Fruit fly (Drosophila melanogaster): Measurements from ENCODE around the gene Trf4.

The Trf4 gene

dm6 chr2L:2664762-2665161 is at the start of gene Trf4:
TSS of gene Trf4 (plus strand) at chr2L:2665062.
- no peak for TF ChIP-seq CG17801 (GFP tag; optimal IDR thresholded peaks at IDR 0.05; ENCODE audit: partially characterized antibody)

dm6 chr2L:2619887-2620286 is 45.0 kb upstream of the Trf4 start, which contains the start of gene CG43403:
TSS of gene CG43403 (plus strand) at chr2L:2620187.
- TF ChIP-seq CG17801 (GFP tag; optimal IDR thresholded peaks at IDR 0.05; ENCODE audit: partially characterized antibody), result no peak

- no peak for TF ChIP-seq CG17801 (GFP tag; optimal IDR thresholded peaks at IDR 0.05; ENCODE audit: partially characterized antibody)
These were observed 40.9 kb upstream of the Trf4 start for dm6 chr2L:2623947-2624346.

dm6 chr2L:2627507-2627906 is 37.4 kb upstream of the Trf4 start:
- no peak for TF ChIP-seq CG17801 (GFP tag; optimal IDR thresholded peaks at IDR 0.05; ENCODE audit: partially characterized antibody)

dm6 chr2L:2628760-2629159 is 36.1 kb upstream of the Trf4 start:
- no peak for TF ChIP-seq CG17801 (GFP tag; optimal IDR thresholded peaks at IDR 0.05; ENCODE audit: partially characterized antibody)

dm6 chr2L:2636326-2637001 is 28.4 kb upstream of the Trf4 start:
- no peak for TF ChIP-seq CG17801 (GFP tag; optimal IDR thresholded peaks at IDR 0.05; ENCODE audit: partially characterized antibody)

dm6 chr2L:2637002-2637377 is 27.9 kb upstream of the Trf4 start:
- no peak for TF ChIP-seq CG17801 (GFP tag; optimal IDR thresholded peaks at IDR 0.05; ENCODE audit: partially characterized antibody)

- TF ChIP-seq CG17801 (GFP tag; optimal IDR thresholded peaks at IDR 0.05; ENCODE audit: partially characterized antibody), result no peak
These were observed 17.2 kb upstream of the Trf4 start, which contains the start of the genes CG9962 and CG43851 for dm6 chr2L:2647620-2648019. TSS of gene CG9962 (minus strand) at chr2L:2647720. TSS of gene CG43851 (plus strand) at chr2L:2647886.

- TF ChIP-seq CG17801 (GFP tag; optimal IDR thresholded peaks at IDR 0.05; ENCODE audit: partially characterized antibody), result no peak
These were observed 12.5 kb upstream of the Trf4 start, which contains the start of gene CG33125 for dm6 chr2L:2652314-2652713. TSS of gene CG33125 (minus strand) at chr2L:2652414.

dm6 chr2L:2652746-2653145 is 12.1 kb upstream of the Trf4 start, which contains the start of gene Prosbeta4R1:
TSS of gene Prosbeta4R1 (plus strand) at chr2L:2653046.
- TF ChIP-seq CG17801 (GFP tag; optimal IDR thresholded peaks at IDR 0.05; ENCODE audit: partially characterized antibody), result no peak

- no peak for TF ChIP-seq CG17801 (GFP tag; optimal IDR thresholded peaks at IDR 0.05; ENCODE audit: partially characterized antibody)
These were observed 11.1 kb upstream of the Trf4 start, which contains the start of gene Or23a for dm6 chr2L:2653749-2654148. TSS of gene Or23a (plus strand) at chr2L:2654049.

dm6 chr2L:2655094-2655493 is 9.8 kb upstream of the Trf4 start, which contains the start of gene Prosbeta4R2:
TSS of gene Prosbeta4R2 (plus strand) at chr2L:2655394.
- no peak for TF ChIP-seq CG17801 (GFP tag; optimal IDR thresholded peaks at IDR 0.05; ENCODE audit: partially characterized antibody)

dm6 chr2L:2669523-2669922 is 4.7 kb downstream of the Trf4 start, which contains the start of gene Gr23a:
TSS of gene Gr23a (plus strand) at chr2L:2669823.
- TF ChIP-seq CG17801 (GFP tag; optimal IDR thresholded peaks at IDR 0.05; ENCODE audit: partially characterized antibody), result no peak

- no peak for TF ChIP-seq CG17801 (GFP tag; optimal IDR thresholded peaks at IDR 0.05; ENCODE audit: partially characterized antibody)
These were observed 12.7 kb downstream of the Trf4 start, which contains the start of gene Tmtc1 for dm6 chr2L:2677553-2677952. TSS of gene Tmtc1 (plus strand) at chr2L:2677734.

- TF ChIP-seq CG17801 (GFP tag; optimal IDR thresholded peaks at IDR 0.05; ENCODE audit: partially characterized antibody), result no peak
These were observed 31.5 kb downstream of the Trf4 start, which contains the start of gene Trf5 for dm6 chr2L:2696337-2696736. TSS of gene Trf5 (minus strand) at chr2L:2696437.

Measured in ovary, adult (tissue).